Worm (Caenorhabditis elegans) whole organism, L3 larva: ENCODE measurements around the gene efl-1.

Experiments used
- ama-1 ChIP-seq: fragments of 150-350 bp; optimal IDR thresholded peaks from 2 replicates; lab custom pipeline; 2018
- elt-2 ChIP-seq: sonication (generic microtip); optimal IDR thresholded peaks from 2 replicates; lab custom pipeline; 2016; ENCODE audit warnings: missing genetic modification reagents, mild to moderate bottlenecking, missing genetic modification characterization, missing compliant biosample characterization
- hmg-11 ChIP-seq: sonication (generic microtip); optimal IDR thresholded peaks from 2 replicates; lab custom pipeline; 2016; ENCODE audit warnings: missing genetic modification characterization, missing compliant biosample characterization
- jun-1 ChIP-seq: fragments of 150-350 bp; optimal IDR thresholded peaks from 2 replicates; lab custom pipeline; 2014; ENCODE audit warnings: missing biosample characterization, missing genetic modification reagents, missing genetic modification characterization
- lin-15B ChIP-seq: fragments of 150-350 bp; optimal IDR thresholded peaks from 2 replicates; lab custom pipeline; 2014; ENCODE audit warnings: missing biosample characterization, missing genetic modification characterization
- nhr-11 ChIP-seq: fragments of 150-350 bp; optimal IDR thresholded peaks from 2 replicates; lab custom pipeline; 2014; ENCODE audit warnings: missing biosample characterization, missing genetic modification characterization
- nhr-12 ChIP-seq: fragments of 150-350 bp; optimal IDR thresholded peaks from 2 replicates; lab custom pipeline; 2014; ENCODE audit warnings: missing biosample characterization, missing genetic modification characterization
- nhr-237 ChIP-seq: fragments of 150-350 bp; optimal IDR thresholded peaks from 2 replicates; lab custom pipeline; 2014; ENCODE audit warnings: missing biosample characterization, missing genetic modification characterization
- nhr-28 ChIP-seq: fragments of 150-350 bp; optimal IDR thresholded peaks from 2 replicates; lab custom pipeline; 2014; ENCODE audit warnings: missing biosample characterization, missing genetic modification characterization
- pha-4 ChIP-seq: fragments of 150-350 bp; optimal IDR thresholded peaks from 2 replicates; lab custom pipeline; 2014; ENCODE audit warnings: missing biosample characterization, missing genetic modification reagents, missing genetic modification characterization
- sea-2 ChIP-seq: fragments of 150-350 bp; sonication (generic microtip); optimal IDR thresholded peaks from 4 replicates; lab custom pipeline; 2014; ENCODE audit warnings: missing biosample characterization, missing genetic modification reagents, missing genetic modification characterization
- skn-1 ChIP-seq: fragments of 150-350 bp; optimal IDR thresholded peaks from 2 replicates; lab custom pipeline; 2014; ENCODE audit warnings: missing biosample characterization, missing genetic modification characterization
- zag-1 ChIP-seq: fragments of 150-350 bp; optimal IDR thresholded peaks from 2 replicates; lab custom pipeline; 2014; ENCODE audit warnings: missing biosample characterization, missing genetic modification characterization

DNA sequence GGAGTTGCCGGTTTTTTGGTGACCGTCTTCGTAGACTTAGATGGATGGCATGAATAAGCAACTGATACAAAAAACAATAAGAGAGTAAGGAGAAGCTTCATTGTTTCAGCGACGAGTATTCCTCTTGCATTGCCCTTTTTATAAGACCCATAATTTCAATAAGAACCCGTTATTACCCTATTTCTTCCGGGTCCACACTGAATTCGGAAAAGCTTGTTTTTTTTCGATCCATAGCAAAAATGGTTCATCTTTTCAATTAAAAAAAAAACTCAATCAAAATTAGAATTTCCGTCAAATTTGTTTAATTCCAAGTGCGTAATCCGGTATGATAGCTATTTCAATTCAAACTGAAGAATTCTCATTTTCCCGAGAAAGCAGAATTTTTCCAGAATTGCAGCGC, 21.6 kb upstream of the efl-1 start, which contains the start of gene Y102A5C.40:
- TF ChIP-seq nhr-28 (tag; lab: Kevin White, UChicago) (no peak), lin-15B (tag; lab: Kevin White, UChicago) (no peak), pha-4 (tag; lab: Kevin White, UChicago) (no peak), ama-1 (lab: Kevin White, UChicago) (no peak), sea-2 (GFP tag; lab: Kevin White, UChicago) (no peak), skn-1 (tag; lab: Kevin White, UChicago) (no peak), elt-2 (no peak), nhr-11 (tag; lab: Kevin White, UChicago) (no peak), zag-1 (tag; lab: Kevin White, UChicago) (no peak), jun-1 (no peak), nhr-12 (tag; lab: Kevin White, UChicago) (no peak), nhr-237 (tag; lab: Kevin White, UChicago) (no peak), hmg-11 (tag; lab: Kevin White, UChicago) (no peak)
